Fruit fly (Drosophila melanogaster): ENCODE measurements around the gene Actn3.

The Actn3 gene

DNA sequence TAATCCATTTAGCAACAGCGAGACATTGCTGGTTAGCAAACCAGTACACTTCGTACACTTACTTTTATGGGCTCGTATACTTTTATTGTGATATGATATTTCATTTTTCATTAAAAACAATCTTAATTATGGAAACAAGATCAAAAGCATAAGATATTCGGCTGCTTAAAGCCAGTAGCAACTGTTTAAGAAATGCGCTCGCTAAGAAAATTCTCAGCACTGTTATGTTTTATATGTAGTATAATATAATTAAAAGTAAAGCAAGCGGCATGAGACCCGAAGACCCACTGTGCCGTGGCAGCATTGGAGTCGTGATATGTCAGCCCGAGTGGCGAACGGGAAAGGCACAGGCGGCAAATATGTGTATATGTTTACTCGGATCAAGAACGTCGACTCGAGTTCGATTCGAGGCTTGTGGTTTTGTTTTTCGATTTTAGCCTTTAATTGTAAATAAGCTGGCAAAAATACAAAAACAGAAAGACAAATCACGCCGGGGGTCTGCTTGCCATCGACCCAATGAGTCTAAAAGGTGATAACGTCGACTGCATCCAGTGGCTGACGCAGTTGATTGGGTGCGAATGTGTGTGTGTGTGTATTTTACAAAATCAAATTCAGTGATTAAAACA lies 41.4 kb upstream of the Actn3 start (continued):
- TF ChIP-seq Blimp-1 (GFP tag; optimal IDR thresholded peaks at IDR 0.05) (no peak), CG11902 (GFP tag; optimal IDR thresholded peaks at IDR 0.05) (no peak), Sox102F (GFP tag; optimal IDR thresholded peaks at IDR 0.05) (no peak), Hr39 (GFP tag; optimal IDR thresholded peaks at IDR 0.05) (no peak), CG1621 (tag; optimal IDR thresholded peaks at IDR 0.05) (peak; percentile 26), Hr4 (GFP tag; optimal IDR thresholded peaks at IDR 0.05) (peak; percentile 22), spab (GFP tag; optimal IDR thresholded peaks at IDR 0.05) (peak; percentile 21), CG6854 (GFP tag; optimal IDR thresholded peaks at IDR 0.05) (no peak), CG8119 (GFP tag; IDR thresholded peaks at IDR 0.05) (no peak), net (GFP tag; optimal IDR thresholded peaks at IDR 0.05) (peak; percentile 30), eg (GFP tag; IDR thresholded peaks at IDR 0.05) (no peak), fd85E (GFP tag; optimal IDR thresholded peaks at IDR 0.05) (no peak), Ets21C (GFP tag; optimal IDR thresholded peaks at IDR 0.05) (no peak), CG6808 (GFP tag; optimal IDR thresholded peaks at IDR 0.05) (peak; percentile 63)

DNA sequence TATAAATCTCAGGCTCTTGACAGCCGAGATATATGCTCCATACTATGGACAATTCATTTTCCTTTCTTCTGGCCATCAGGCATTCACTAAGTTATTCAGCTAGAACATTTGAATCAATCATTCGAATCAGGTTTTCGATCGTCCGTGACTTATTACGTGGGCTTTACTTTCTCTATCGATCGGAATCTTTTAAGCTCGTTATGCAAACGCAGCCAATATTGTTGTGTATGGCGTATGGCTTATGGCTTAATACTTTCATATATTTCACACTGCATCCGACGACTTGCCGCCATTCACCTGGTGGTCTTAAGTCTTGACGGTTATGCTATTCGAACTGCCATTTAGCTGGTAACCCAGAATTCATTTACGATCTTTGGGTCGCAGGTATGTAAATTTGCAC lies 38.6 kb upstream of the Actn3 start:
- no peak for TF ChIP-seq Ets21C (GFP tag; optimal IDR thresholded peaks at IDR 0.05)
- no peak for TF ChIP-seq CG8319 (GFP tag; optimal IDR thresholded peaks at IDR 0.05)
- no peak for TF ChIP-seq Lpt (GFP tag; optimal IDR thresholded peaks at IDR 0.05)
- TF ChIP-seq CG6854 (GFP tag; optimal IDR thresholded peaks at IDR 0.05) = no peak

DNA sequence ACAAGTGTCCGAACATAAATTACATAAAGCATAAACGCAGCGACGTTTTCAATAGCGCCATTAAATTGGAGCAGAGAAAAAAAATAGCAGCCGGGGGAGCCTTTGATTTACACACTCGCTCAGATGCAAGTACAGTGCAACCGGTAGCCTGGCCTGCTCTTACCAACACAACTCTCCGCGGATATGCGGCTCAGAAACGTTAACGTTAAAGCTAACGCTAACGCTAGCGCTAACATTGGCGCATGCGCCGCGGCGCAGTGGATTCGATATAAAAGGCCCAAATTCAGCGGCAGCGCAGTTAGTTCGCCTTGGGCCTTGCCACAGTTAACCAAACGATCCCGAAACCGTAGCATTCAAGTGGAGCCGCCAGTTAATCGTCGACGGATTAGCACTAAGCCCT lies 36.7 kb upstream of the Actn3 start, which contains the start of gene Pxd:
Gene Pxd, plus strand, starts transcription at position 301 of the 400 bp plus-strand sequence.
- TF ChIP-seq ss (GFP tag; optimal IDR thresholded peaks at IDR 0.05) = no peak
- TF ChIP-seq salr (GFP tag; optimal IDR thresholded peaks at IDR 0.05) = no peak
- no peak for TF ChIP-seq Eip78C (GFP tag)
- TF ChIP-seq Hr4 (GFP tag; optimal IDR thresholded peaks at IDR 0.05) = no peak
- TF ChIP-seq cyc (GFP tag; optimal IDR thresholded peaks at IDR 0.05) = no peak

DNA sequence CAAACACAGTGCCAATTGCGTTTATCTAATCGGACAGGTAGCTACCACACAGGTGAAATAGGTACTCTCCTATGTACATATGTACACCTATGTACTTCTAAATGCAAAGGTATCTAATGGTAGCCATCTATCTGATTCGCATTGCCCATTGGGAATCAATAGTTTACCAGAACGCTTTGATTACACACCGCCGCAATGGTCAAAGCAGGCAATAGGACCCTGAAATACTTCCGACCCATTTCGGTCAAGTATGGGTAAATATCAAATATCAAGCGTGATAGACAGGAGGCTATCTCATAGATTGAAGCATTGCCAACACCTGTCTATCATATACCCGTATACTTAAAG lies 31.1 kb upstream of the Actn3 start:
- peak; percentile 53 for TF ChIP-seq vri (GFP tag; optimal IDR thresholded peaks at IDR 0.05)
- no peak for TF ChIP-seq pdm3 (GFP tag; optimal IDR thresholded peaks at IDR 0.05)

DNA sequence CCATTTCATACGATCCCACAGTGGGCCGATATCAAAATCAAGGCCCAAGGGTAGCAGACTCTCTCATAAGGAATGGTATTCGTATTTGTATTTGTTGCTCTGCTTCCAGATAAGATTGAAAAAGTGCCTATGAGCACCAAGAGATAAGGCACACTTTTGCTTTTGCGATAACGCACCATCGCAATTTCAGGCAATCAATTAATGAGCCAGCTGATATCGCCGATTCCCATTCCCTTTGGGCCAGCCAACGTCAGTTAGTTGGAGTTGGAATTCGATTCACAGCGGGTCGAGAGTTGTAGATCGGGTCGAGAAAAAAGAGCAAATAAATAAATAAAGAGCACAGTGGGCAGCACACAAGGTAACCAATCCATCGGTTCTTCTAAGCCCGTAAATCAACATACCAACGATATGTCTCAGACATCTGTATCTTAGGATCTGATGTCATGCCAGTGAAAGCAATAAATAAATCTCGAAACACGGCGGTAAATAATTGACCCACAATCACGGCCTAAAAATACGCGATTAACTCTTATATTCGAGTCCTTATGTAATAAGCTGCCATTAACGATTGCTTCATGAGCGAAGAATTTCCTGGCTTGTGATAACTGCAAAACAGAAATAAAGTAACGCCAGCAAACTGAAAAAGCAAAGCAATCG lies 30.6 kb upstream of the Actn3 start, which contains the start of gene CG8907:
Gene CG8907, plus strand, starts transcription at position 252 of the 657 bp plus-strand sequence.
- TF ChIP-seq vri (GFP tag; optimal IDR thresholded peaks at IDR 0.05) (peak; percentile 93), svp (GFP tag) (peak; percentile 94), CG34406 (GFP tag; optimal IDR thresholded peaks at IDR 0.05) (no peak), CG6808 (GFP tag; optimal IDR thresholded peaks at IDR 0.05) (no peak), Eip78C (GFP tag) (peak; percentile 49), CG31627 (GFP tag; optimal IDR thresholded peaks at IDR 0.05) (no peak)

DNA sequence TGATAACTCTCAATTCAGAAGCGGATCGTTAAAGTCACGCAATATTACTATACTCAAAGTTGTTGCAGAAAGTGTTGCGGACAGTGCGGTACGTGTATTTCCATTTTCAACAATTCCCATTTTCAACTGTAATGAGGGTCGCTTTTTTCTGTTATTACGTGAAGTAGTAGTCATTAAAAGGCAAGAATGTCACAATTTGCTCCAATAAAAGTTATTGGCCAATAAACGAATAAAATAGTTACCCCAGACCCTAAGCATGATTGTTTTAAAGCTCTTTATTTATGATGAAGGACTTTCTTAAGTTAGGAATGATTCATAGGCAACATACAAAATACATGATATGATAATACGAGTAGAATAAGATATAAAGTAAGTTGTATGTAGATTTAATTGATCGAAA lies 29.7 kb upstream of the Actn3 start:
- TF ChIP-seq CG32006 (GFP tag; optimal IDR thresholded peaks at IDR 0.05) (no peak), Blimp-1 (GFP tag; optimal IDR thresholded peaks at IDR 0.05) (no peak), Hr38 (GFP tag; optimal IDR thresholded peaks at IDR 0.05) (no peak), CG8319 (GFP tag; optimal IDR thresholded peaks at IDR 0.05) (no peak), Hr4 (GFP tag; optimal IDR thresholded peaks at IDR 0.05) (no peak), fkh (GFP tag; optimal IDR thresholded peaks at IDR 0.05) (no peak), Eip75B (GFP tag; optimal IDR thresholded peaks at IDR 0.05) (no peak), dac (GFP tag; optimal IDR thresholded peaks at IDR 0.05) (no peak), spab (GFP tag; optimal IDR thresholded peaks at IDR 0.05) (no peak), CG6808 (GFP tag; optimal IDR thresholded peaks at IDR 0.05) (no peak), vri (GFP tag; optimal IDR thresholded peaks at IDR 0.05) (no peak), Ets96B (tag; optimal IDR thresholded peaks at IDR 0.05) (no peak), CG6792 (GFP tag; optimal IDR thresholded peaks at IDR 0.05) (no peak), CG1621 (tag; optimal IDR thresholded peaks at IDR 0.05) (no peak), CG10631 (GFP tag; optimal IDR thresholded peaks at IDR 0.05) (no peak), Sox15 (GFP tag; optimal IDR thresholded peaks at IDR 0.05) (no peak), CG10669 (GFP tag; optimal IDR thresholded peaks at IDR 0.05) (no peak)
